Fruit fly (Drosophila melanogaster): Measurements from ENCODE around the gene Gr10b.

dm6 chrX:11430940-11431339, 17.9 kb upstream of the Gr10b start:
- TF ChIP-seq fru (GFP tag; optimal IDR thresholded peaks at IDR 0.05) (no peak), ey (GFP tag; optimal IDR thresholded peaks at IDR 0.05) (no peak), br (GFP tag; optimal IDR thresholded peaks at IDR 0.05) (no peak), Hnf4 (GFP tag; optimal IDR thresholded peaks at IDR 0.05) (no peak), Dfd (GFP tag; optimal IDR thresholded peaks at IDR 0.05) (no peak), pan (optimal IDR thresholded peaks at IDR 0.05) (no peak), psq (GFP tag; optimal IDR thresholded peaks at IDR 0.05) (no peak), N (GFP tag; optimal IDR thresholded peaks at IDR 0.05) (no peak)
